Worm (Caenorhabditis elegans): Measurements from ENCODE around the gene epac-1.

ce11 chrIII:10178552-10178951 is 10.5 kb upstream of the epac-1 start:
- TF ChIP-seq pes-1 (GFP tag; IDR thresholded peaks at IDR 0.05) (no peak), ama-1 (optimal IDR thresholded peaks at IDR 0.05) (no peak), aly-1 (tag; optimal IDR thresholded peaks at IDR 0.05) (no peak), hnd-1 (tag; optimal IDR thresholded peaks at IDR 0.05) (no peak), hmbx-1 (tag; optimal IDR thresholded peaks at IDR 0.05) (no peak)
